Worm (Caenorhabditis elegans) whole organism, L3 larva: ENCODE data around the gene C24F3.2.

Experiments used
- R02D3.7 ChIP-seq: fragments of 150-350 bp; optimal IDR thresholded peaks from 2 replicates; lab custom pipeline; 2014; ENCODE audit warnings: missing biosample characterization, missing genetic modification characterization
- aly-2 ChIP-seq: fragments of 150-350 bp; optimal IDR thresholded peaks from 2 replicates; lab custom pipeline; 2014; ENCODE audit warnings: missing biosample characterization, missing genetic modification characterization
- ceh-9 ChIP-seq: sonication (generic microtip); optimal IDR thresholded peaks from 2 replicates; lab custom pipeline; 2018; ENCODE audit warnings: missing biosample characterization, missing genetic modification characterization
- fkh-2 ChIP-seq: fragments of 150-350 bp; optimal IDR thresholded peaks from 2 replicates; lab custom pipeline; 2014; ENCODE audit warnings: missing biosample characterization, missing genetic modification reagents, missing genetic modification characterization
- nhr-237 ChIP-seq: fragments of 150-350 bp; optimal IDR thresholded peaks from 2 replicates; lab custom pipeline; 2014; ENCODE audit warnings: missing biosample characterization, missing genetic modification characterization
- pha-4 ChIP-seq: fragments of 150-350 bp; optimal IDR thresholded peaks from 2 replicates; lab custom pipeline; 2014; ENCODE audit warnings: missing biosample characterization, missing genetic modification reagents, missing genetic modification characterization
- pqm-1 ChIP-seq: fragments of 150-350 bp; optimal IDR thresholded peaks from 2 replicates; lab custom pipeline; 2017; ENCODE audit warnings: missing biosample characterization, missing genetic modification characterization, inconsistent platforms
- sea-2 ChIP-seq: fragments of 150-350 bp; sonication (generic microtip); optimal IDR thresholded peaks from 4 replicates; lab custom pipeline; 2014; ENCODE audit warnings: missing biosample characterization, missing genetic modification reagents, missing genetic modification characterization
- snpc-4 ChIP-seq: fragments of 150-350 bp; optimal IDR thresholded peaks from 2 replicates; lab custom pipeline; 2014; ENCODE audit warnings: missing biosample characterization, missing genetic modification characterization
- ztf-11 ChIP-seq: fragments of 150-350 bp; optimal IDR thresholded peaks from 2 replicates; lab custom pipeline; 2014; ENCODE audit warnings: missing biosample characterization, missing genetic modification characterization

DNA sequence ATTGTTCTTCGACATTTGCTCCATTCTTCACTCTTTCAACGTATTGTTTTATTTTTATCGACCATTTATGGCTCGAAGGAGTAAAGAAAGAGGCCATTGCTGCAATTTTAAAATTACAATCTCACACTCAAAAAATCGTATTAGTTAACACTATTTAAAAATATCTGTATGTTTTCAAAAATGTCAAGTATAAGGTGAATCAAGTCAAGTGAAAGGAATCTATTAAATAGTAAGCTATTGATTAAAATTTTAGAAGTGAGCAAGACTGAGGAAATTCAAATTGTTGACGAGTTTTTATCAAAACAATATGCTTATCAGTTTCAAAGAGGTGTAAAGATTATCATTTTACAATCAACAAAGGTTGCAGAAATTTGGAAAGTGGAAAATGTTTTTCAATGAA lies 10.1 kb downstream of the C24F3.2 start, which contains the start of gene F01G10.4:
- TF ChIP-seq nhr-237 (tag; lab: Kevin White, UChicago) (no peak), ztf-11 (tag; lab: Kevin White, UChicago) (no peak), pha-4 (tag; lab: Kevin White, UChicago) (no peak), ceh-9 (tag; lab: Kevin White, UChicago) (no peak), fkh-2 (no peak), R02D3.7 (tag; lab: Kevin White, UChicago) (no peak), snpc-4 (tag; lab: Kevin White, UChicago) (no peak), aly-2 (tag; lab: Kevin White, UChicago) (no peak), sea-2 (GFP tag; lab: Kevin White, UChicago) (no peak), pqm-1 (no peak)
